Fruit fly (Drosophila melanogaster): ENCODE data around the gene CG32407.

CG32407 gene

dm6 chr3L:5932363-5932914 lies 10.6 kb downstream of the CG32407 start, which contains the start of gene Rcc1 (continued):
- no peak for TF ChIP-seq disco-r (GFP tag; optimal IDR thresholded peaks at IDR 0.05)
- TF ChIP-seq CG10274 (GFP tag; optimal IDR thresholded peaks at IDR 0.05): no peak
- TF ChIP-seq onecut (GFP tag; IDR thresholded peaks at IDR 0.05): no peak
- TF ChIP-seq gsb-n (tag; optimal IDR thresholded peaks at IDR 0.05): peak; percentile 2
- TF ChIP-seq tap (tag; optimal IDR thresholded peaks at IDR 0.05): no peak
- peak; percentile 74 for TF ChIP-seq nmo (GFP tag; optimal IDR thresholded peaks at IDR 0.05)
- TF ChIP-seq sima (GFP tag; optimal IDR thresholded peaks at IDR 0.05): no peak
- peak; percentile 75 for TF ChIP-seq Dll (GFP tag; IDR thresholded peaks at IDR 0.05; ENCODE audit: partially characterized antibody)
- peak; percentile 1 for TF ChIP-seq ind (GFP tag; optimal IDR thresholded peaks at IDR 0.05)
- TF ChIP-seq CG18476 (GFP tag; optimal IDR thresholded peaks at IDR 0.05): no peak
- peak; percentile 74 for TF ChIP-seq BEAF-32 (GFP tag; optimal IDR thresholded peaks at IDR 0.05)
- no peak for TF ChIP-seq trh (GFP tag; optimal IDR thresholded peaks at IDR 0.05)
- peak; percentile 72 for TF ChIP-seq D (optimal IDR thresholded peaks at IDR 0.05)
- no peak for TF ChIP-seq D (GFP tag; optimal IDR thresholded peaks at IDR 0.05)
- peak; percentile 64 for TF ChIP-seq Tbp (GFP tag; optimal IDR thresholded peaks at IDR 0.05)
- peak; percentile 29 for TF ChIP-seq CG2712 (tag; optimal IDR thresholded peaks at IDR 0.05)
- peak; percentile 85 for TF ChIP-seq HLH4C (GFP tag; IDR thresholded peaks at IDR 0.05; ENCODE audit: partially characterized antibody)
- no peak for TF ChIP-seq jigr1 (GFP tag; IDR thresholded peaks at IDR 0.05)
- no peak for TF ChIP-seq CG10959 (GFP tag; IDR thresholded peaks at IDR 0.05)
- TF ChIP-seq CG2889 (GFP tag; IDR thresholded peaks at IDR 0.05): no peak
- TF ChIP-seq CG12744 (GFP tag; optimal IDR thresholded peaks at IDR 0.05): no peak
- no peak for TF ChIP-seq nerfin-1 (tag; optimal IDR thresholded peaks at IDR 0.05)
- TF ChIP-seq Sin3A (optimal IDR thresholded peaks at IDR 0.05): peak; percentile 98
- no peak for TF ChIP-seq slp2 (GFP tag; optimal IDR thresholded peaks at IDR 0.05)
- peak; percentile 16 for TF ChIP-seq CG7928 (GFP tag; optimal IDR thresholded peaks at IDR 0.05)
- TF ChIP-seq CG8359 (GFP tag; optimal IDR thresholded peaks at IDR 0.05; ENCODE audit: borderline replicate concordance): no peak
- TF ChIP-seq ato (GFP tag; IDR thresholded peaks at IDR 0.05; ENCODE audit: partially characterized antibody): peak; percentile 62
- peak; percentile 2 for TF ChIP-seq Max (GFP tag; optimal IDR thresholded peaks at IDR 0.05)
- no peak for TF ChIP-seq fu2 (GFP tag; optimal IDR thresholded peaks at IDR 0.05)
- no peak for TF ChIP-seq CG4854 (GFP tag; optimal IDR thresholded peaks at IDR 0.05)
- TF ChIP-seq Bteb2 (GFP tag; optimal IDR thresholded peaks at IDR 0.05): no peak
- TF ChIP-seq CG31365 (tag; optimal IDR thresholded peaks at IDR 0.05): no peak
- TF ChIP-seq exex (tag; optimal IDR thresholded peaks at IDR 0.05): no peak
- TF ChIP-seq CG30020 (tag; optimal IDR thresholded peaks at IDR 0.05): peak; percentile 49
- TF ChIP-seq CG4707 (GFP tag; optimal IDR thresholded peaks at IDR 0.05): no peak
- no peak for TF ChIP-seq Camta (GFP tag; optimal IDR thresholded peaks at IDR 0.05)
- peak; percentile 4 for TF ChIP-seq CG18262 (tag; optimal IDR thresholded peaks at IDR 0.05)
- TF ChIP-seq CG10366 (GFP tag; IDR thresholded peaks at IDR 0.05): no peak
- no peak for TF ChIP-seq ap (GFP tag; IDR thresholded peaks at IDR 0.05)
- no peak for TF ChIP-seq Fer2 (tag; optimal IDR thresholded peaks at IDR 0.05)
- no peak for TF ChIP-seq H2.0 (GFP tag; IDR thresholded peaks at IDR 0.05)
- TF ChIP-seq Elba2 (GFP tag; optimal IDR thresholded peaks at IDR 0.05): peak; percentile 83
- no peak for TF ChIP-seq HLH3B (GFP tag; IDR thresholded peaks at IDR 0.05)
- TF ChIP-seq CG34422 (GFP tag; IDR thresholded peaks at IDR 0.05): peak; percentile 93; the same call in 2 of the 3 replicates
- no peak for TF ChIP-seq Nf-YA (GFP tag; IDR thresholded peaks at IDR 0.05)
- no peak for TF ChIP-seq Vsx1 (GFP tag; optimal IDR thresholded peaks at IDR 0.05)
- TF ChIP-seq CG11247 (GFP tag; IDR thresholded peaks at IDR 0.05): no peak
- TF ChIP-seq CG12219 (GFP tag; optimal IDR thresholded peaks at IDR 0.05): no peak
- TF ChIP-seq al (GFP tag; IDR thresholded peaks at IDR 0.05): no peak
- TF ChIP-seq hb (GFP tag; IDR thresholded peaks at IDR 0.05; ENCODE audit: partially characterized antibody): peak; percentile 59; the same call in 1 of the 3 replicates
- peak; percentile 38; the same call in 1 of the 3 replicates for TF ChIP-seq CG7963 (GFP tag; IDR thresholded peaks at IDR 0.05; ENCODE audit: partially characterized antibody)

Data from whole organism, embryonic.